Worm (Caenorhabditis elegans): ENCODE data around the gene Y66D12A.24.

- no peak for TF ChIP-seq T20F7.1 (GFP tag; optimal IDR thresholded peaks at IDR 0.05)
- no peak for TF ChIP-seq lsy-2 (tag; optimal IDR thresholded peaks at IDR 0.05)
- no peak for TF ChIP-seq unc-62 (GFP tag; optimal IDR thresholded peaks at IDR 0.05 in 1 of 2)
- TF ChIP-seq unc-62 (tag; optimal IDR thresholded peaks at IDR 0.05) = no peak
- no peak for TF ChIP-seq nhr-11 (tag; optimal IDR thresholded peaks at IDR 0.05)
- TF ChIP-seq mdl-1 (tag; optimal IDR thresholded peaks at IDR 0.05) = no peak
- TF ChIP-seq mes-2 (tag; optimal IDR thresholded peaks at IDR 0.05; ENCODE audit: poor library complexity, severe bottlenecking) = no peak
- no peak for TF ChIP-seq ama-1 (optimal IDR thresholded peaks at IDR 0.05)
- TF ChIP-seq nhr-237 (tag; optimal IDR thresholded peaks at IDR 0.05) = no peak
- no peak for TF ChIP-seq lin-15B (tag; optimal IDR thresholded peaks at IDR 0.05)
Measured at ce11 chrIII:11505621-11506020, 9.0 kb downstream of the Y66D12A.24 start.
